Fruit fly (Drosophila melanogaster): ENCODE measurements around the gene PH4alphaNE1.
A peak's percentile ranks its signal among the peaks of the same experiment; 100 is the strongest.

Gene PH4alphaNE1

DNA sequence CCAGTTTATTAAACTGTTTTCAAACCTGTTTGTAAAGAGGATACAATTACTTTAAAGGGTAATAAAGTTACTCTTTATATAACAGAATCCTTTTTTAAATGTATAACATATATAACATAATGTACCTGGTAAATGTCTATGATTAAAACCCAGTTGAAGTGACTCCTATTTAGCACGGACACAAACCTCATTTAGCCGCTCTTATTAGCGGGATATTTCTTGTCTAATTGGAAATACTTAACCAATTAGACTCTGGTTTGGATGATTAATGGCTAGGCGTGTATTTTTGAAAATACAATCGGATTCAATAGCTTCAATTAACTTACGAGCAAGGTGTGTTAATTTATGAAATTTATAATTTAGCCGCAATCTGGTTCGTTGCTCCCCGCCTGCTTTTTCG is 33.1 kb downstream of the PH4alphaNE1 start (continued):
- peak; percentile 100 for TF ChIP-seq insv (GFP tag; optimal IDR thresholded peaks at IDR 0.05)
- TF ChIP-seq CTCF (GFP tag; optimal IDR thresholded peaks at IDR 0.05), result peak; percentile 54
- no peak for TF ChIP-seq Dad (GFP tag; optimal IDR thresholded peaks at IDR 0.05)
- TF ChIP-seq cg (GFP tag; optimal IDR thresholded peaks at IDR 0.05), result no peak
- no peak for TF ChIP-seq pb (GFP tag; optimal IDR thresholded peaks at IDR 0.05)
- no peak for TF ChIP-seq CG3995 (GFP tag; optimal IDR thresholded peaks at IDR 0.05)
- no peak for TF ChIP-seq CG16779 (GFP tag; IDR thresholded peaks at IDR 0.05)
- TF ChIP-seq Elba2 (GFP tag; optimal IDR thresholded peaks at IDR 0.05), result peak; percentile 72
- TF ChIP-seq CG4328 (GFP tag; optimal IDR thresholded peaks at IDR 0.05), result no peak
- TF ChIP-seq Sox100B (GFP tag; optimal IDR thresholded peaks at IDR 0.05), result no peak
- no peak for TF ChIP-seq ken (GFP tag; IDR thresholded peaks at IDR 0.05)
- no peak for TF ChIP-seq lbe (GFP tag; optimal IDR thresholded peaks at IDR 0.05)
- TF ChIP-seq Jarid2 (GFP tag; optimal IDR thresholded peaks at IDR 0.05), result no peak
- no peak for TF ChIP-seq row (GFP tag; IDR thresholded peaks at IDR 0.05)
- TF ChIP-seq grn (GFP tag; optimal IDR thresholded peaks at IDR 0.05), result no peak
- no peak for TF ChIP-seq amos (GFP tag; IDR thresholded peaks at IDR 0.05; ENCODE audit: partially characterized antibody)
- peak; percentile 1 for TF ChIP-seq CG14710 (tag; optimal IDR thresholded peaks at IDR 0.05)
- TF ChIP-seq sens (GFP tag), result peak; percentile 44
- TF ChIP-seq CG32532 (GFP tag; IDR thresholded peaks at IDR 0.05), result no peak
- TF ChIP-seq zen (tag; optimal IDR thresholded peaks at IDR 0.05), result peak; percentile 91
- TF ChIP-seq CG6854 (GFP tag; optimal IDR thresholded peaks at IDR 0.05), result no peak

DNA sequence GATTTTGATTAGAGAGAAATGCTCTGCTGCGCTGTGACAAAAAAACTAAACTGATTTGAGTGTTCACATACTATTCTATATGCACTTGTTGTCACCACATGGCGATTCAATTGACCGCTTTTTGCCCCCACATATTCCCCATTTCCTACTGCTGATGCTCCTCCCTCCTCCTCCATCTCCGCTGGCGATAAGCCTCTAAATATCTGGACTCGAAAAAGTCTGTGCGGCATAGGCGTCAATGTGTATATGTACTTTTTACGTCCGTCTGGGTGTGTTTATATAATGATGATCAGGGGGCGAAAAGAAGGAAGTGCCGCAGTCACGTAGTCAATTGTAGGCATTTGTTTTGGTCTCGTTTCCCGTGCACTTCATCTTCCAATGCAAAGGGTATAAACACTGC is 33.6 kb downstream of the PH4alphaNE1 start:
- TF ChIP-seq CG1792 (GFP tag; optimal IDR thresholded peaks at IDR 0.05) (no peak), crol (GFP tag; IDR thresholded peaks at IDR 0.05) (peak; percentile 75), CG14441 (GFP tag; IDR thresholded peaks at IDR 0.05) (no peak), CG7928 (GFP tag; optimal IDR thresholded peaks at IDR 0.05) (no peak), H2.0 (GFP tag; IDR thresholded peaks at IDR 0.05) (no peak), MTF-1 (GFP tag; optimal IDR thresholded peaks at IDR 0.05; ENCODE audit: borderline replicate concordance) (no peak), ato (GFP tag; IDR thresholded peaks at IDR 0.05; ENCODE audit: partially characterized antibody) (peak; percentile 33; the same call in 1 of the 2 replicates), CG17385 (GFP tag; optimal IDR thresholded peaks at IDR 0.05) (no peak), repo (GFP tag; optimal IDR thresholded peaks at IDR 0.05) (no peak), CG6175 (GFP tag; IDR thresholded peaks at IDR 0.05) (no peak), scrt (GFP tag; optimal IDR thresholded peaks at IDR 0.05) (no peak), Sry-δ (GFP tag; optimal IDR thresholded peaks at IDR 0.05) (no peak), tll (GFP tag; optimal IDR thresholded peaks at IDR 0.05) (peak in 1 of 2 experiments; percentile 31), HmgZ (tag; optimal IDR thresholded peaks at IDR 0.05) (no peak), org-1 (GFP tag; optimal IDR thresholded peaks at IDR 0.05) (no peak), chm (GFP tag; IDR thresholded peaks at IDR 0.05) (0 out of 2 replicates have a peak, but pooled peaks have one; percentile 27), CG1529 (GFP tag; optimal IDR thresholded peaks at IDR 0.05) (no peak), CG33213 (GFP tag; optimal IDR thresholded peaks at IDR 0.05) (no peak), CG12219 (GFP tag; optimal IDR thresholded peaks at IDR 0.05) (no peak), gcm (GFP tag; optimal IDR thresholded peaks at IDR 0.05) (no peak), Atf-2 (GFP tag; optimal IDR thresholded peaks at IDR 0.05) (no peak), z (GFP tag; IDR thresholded peaks at IDR 0.05) (0 out of 3 replicates have a peak, but pooled peaks have one; percentile 30), hth (optimal IDR thresholded peaks at IDR 0.05) (no peak), chinmo (GFP tag; IDR thresholded peaks at IDR 0.05; ENCODE audit: partially characterized antibody) (0 out of 4 replicates have a peak, but pooled peaks have one; percentile 28), CG32767 (GFP tag; IDR thresholded peaks at IDR 0.05) (no peak), CG14014 (GFP tag; IDR thresholded peaks at IDR 0.05) (no peak), dan (GFP tag; IDR thresholded peaks at IDR 0.05) (no peak), mam (GFP tag; optimal IDR thresholded peaks at IDR 0.05) (no peak), Ssrp (tag; optimal IDR thresholded peaks at IDR 0.05) (no peak), Pdp1 (GFP tag; optimal IDR thresholded peaks at IDR 0.05) (peak in 1 of 2 experiments; percentile 95), dm (GFP tag; optimal IDR thresholded peaks at IDR 0.05) (no peak), CG8924 (tag; optimal IDR thresholded peaks at IDR 0.05) (no peak)
